Worm (Caenorhabditis elegans): ENCODE measurements around the gene dlg-1.
A peak's percentile ranks its signal among the peaks of the same experiment; 100 is the strongest.

The dlg-1 gene

ce11 chrX:5485284-5485927, 5.9 kb downstream of the dlg-1 start:
- TF ChIP-seq ceh-16 (tag; optimal IDR thresholded peaks at IDR 0.05) (no peak), lsy-12 (tag; optimal IDR thresholded peaks at IDR 0.05) (no peak), pha-4 (tag; optimal IDR thresholded peaks at IDR 0.05) (peak; percentile 27), hmg-11 (tag; optimal IDR thresholded peaks at IDR 0.05) (peak; percentile 43), R02D3.7 (tag; optimal IDR thresholded peaks at IDR 0.05) (no peak), nfya-1 (tag; optimal IDR thresholded peaks at IDR 0.05; ENCODE audit: insufficient read depth) (peak; percentile 15)

- no peak for TF ChIP-seq egl-5 (tag; optimal IDR thresholded peaks at IDR 0.05)
- peak; percentile 23 for TF ChIP-seq nhr-23 (tag; optimal IDR thresholded peaks at IDR 0.05)
- no peak for TF ChIP-seq unc-62 (GFP tag; optimal IDR thresholded peaks at IDR 0.05)
- TF ChIP-seq pqm-1 (tag; optimal IDR thresholded peaks at IDR 0.05), result no peak
- peak; percentile 18 for TF ChIP-seq jun-1 (tag; optimal IDR thresholded peaks at IDR 0.05)
- TF ChIP-seq pha-4 (tag; optimal IDR thresholded peaks at IDR 0.05), result peak; percentile 29
- no peak for TF ChIP-seq egl-27 (tag; optimal IDR thresholded peaks at IDR 0.05)
- TF ChIP-seq nhr-43 (tag; optimal IDR thresholded peaks at IDR 0.05; ENCODE audit: poor library complexity, severe bottlenecking), result no peak
- TF ChIP-seq lin-39 (tag; optimal IDR thresholded peaks at IDR 0.05), result no peak
- no peak for TF ChIP-seq sea-2 (GFP tag; optimal IDR thresholded peaks at IDR 0.05)
- TF ChIP-seq fkh-2 (tag; optimal IDR thresholded peaks at IDR 0.05), result no peak
- no peak for TF ChIP-seq ama-1 (optimal IDR thresholded peaks at IDR 0.05)
Measured at ce11 chrX:5485931-5486537, 6.5 kb downstream of the dlg-1 start, which contains the start of gene C25F6.1. C25F6.1 (plus strand) TSS chrX:5486487.

- TF ChIP-seq nhr-76 (tag; optimal IDR thresholded peaks at IDR 0.05), result no peak
- TF ChIP-seq egl-5 (tag; optimal IDR thresholded peaks at IDR 0.05), result no peak
- TF ChIP-seq fkh-10 (GFP tag; optimal IDR thresholded peaks at IDR 0.05), result no peak
- no peak for TF ChIP-seq nhr-23 (tag; optimal IDR thresholded peaks at IDR 0.05)
- no peak for TF ChIP-seq daf-12 (tag; optimal IDR thresholded peaks at IDR 0.05)
- TF ChIP-seq lsy-12 (tag; optimal IDR thresholded peaks at IDR 0.05), result no peak
- no peak for TF ChIP-seq fos-1 (tag; optimal IDR thresholded peaks at IDR 0.05)
- no peak for TF ChIP-seq pqm-1 (tag; optimal IDR thresholded peaks at IDR 0.05)
Measured at ce11 chrX:5488867-5489266, 9.4 kb downstream of the dlg-1 start.

- TF ChIP-seq ztf-4 (tag; optimal IDR thresholded peaks at IDR 0.05) (no peak), nfya-1 (tag; optimal IDR thresholded peaks at IDR 0.05; ENCODE audit: insufficient read depth) (no peak), ceh-16 (tag; optimal IDR thresholded peaks at IDR 0.05) (no peak), nhr-11 (tag; optimal IDR thresholded peaks at IDR 0.05) (no peak), egl-27 (tag; optimal IDR thresholded peaks at IDR 0.05) (no peak), nhr-28 (tag; optimal IDR thresholded peaks at IDR 0.05) (no peak), nhr-12 (tag; optimal IDR thresholded peaks at IDR 0.05) (no peak), egl-5 (tag; optimal IDR thresholded peaks at IDR 0.05) (no peak)
Measured at ce11 chrX:5489538-5489937, 10.0 kb downstream of the dlg-1 start, which contains the start of gene F55D1.1. F55D1.1 (plus strand) TSS chrX:5489838.

ce11 chrX:5492820-5493382, 13.4 kb downstream of the dlg-1 start, which contains the start of the genes bus-8A and bus-8B:
bus-8A (plus strand) TSS chrX:5492915.
bus-8B (plus strand) TSS chrX:5493332.
- TF ChIP-seq nhr-67 (tag; optimal IDR thresholded peaks at IDR 0.05) (no peak), mdl-1 (tag; optimal IDR thresholded peaks at IDR 0.05) (no peak), fos-1 (tag; optimal IDR thresholded peaks at IDR 0.05) (no peak), pha-4 (tag; optimal IDR thresholded peaks at IDR 0.05) (no peak), sea-2 (GFP tag; optimal IDR thresholded peaks at IDR 0.05) (no peak), fkh-10 (GFP tag; optimal IDR thresholded peaks at IDR 0.05) (no peak)

ce11 chrX:5505148-5505547, 25.6 kb downstream of the dlg-1 start, which contains the start of gene T23F2.2:
T23F2.2 (minus strand) TSS chrX:5505248.
- TF ChIP-seq egl-27 (tag; optimal IDR thresholded peaks at IDR 0.05) (no peak), elt-1 (tag; optimal IDR thresholded peaks at IDR 0.05) (no peak), zag-1 (tag; optimal IDR thresholded peaks at IDR 0.05) (no peak), egl-5 (tag; optimal IDR thresholded peaks at IDR 0.05) (no peak), ceh-9 (tag; optimal IDR thresholded peaks at IDR 0.05) (no peak), unc-39 (tag; optimal IDR thresholded peaks at IDR 0.05) (no peak), mml-1 (tag; optimal IDR thresholded peaks at IDR 0.05) (no peak), ceh-82 (tag; optimal IDR thresholded peaks at IDR 0.05) (no peak), ceh-28 (tag; optimal IDR thresholded peaks at IDR 0.05) (no peak), pha-4 (tag; optimal IDR thresholded peaks at IDR 0.05) (no peak), ztf-11 (tag; optimal IDR thresholded peaks at IDR 0.05) (no peak), pqm-1 (tag; optimal IDR thresholded peaks at IDR 0.05) (no peak), nfya-1 (tag; optimal IDR thresholded peaks at IDR 0.05; ENCODE audit: insufficient read depth) (no peak), lin-39 (tag; optimal IDR thresholded peaks at IDR 0.05) (no peak), elt-3 (tag; optimal IDR thresholded peaks at IDR 0.05) (no peak), aly-2 (tag; optimal IDR thresholded peaks at IDR 0.05) (no peak), ceh-16 (tag; optimal IDR thresholded peaks at IDR 0.05) (no peak)

Measured in whole organism, L3 larva.